Worm (Caenorhabditis elegans) whole organism, L1 larva: ENCODE data around the gene nhx-2.

ENCODE experiments used
- C34B4.2 ChIP-seq: sonication (generic microtip); optimal IDR thresholded peaks from 2 replicates; lab custom pipeline; 2017; ENCODE audit warnings: mild to moderate bottlenecking, missing genetic modification characterization, missing compliant biosample characterization
- Y116A8C.19 ChIP-seq: sonication (generic microtip); optimal IDR thresholded peaks from 2 replicates; lab custom pipeline; 2016; ENCODE audit warnings: missing compliant biosample characterization, missing genetic modification characterization, borderline replicate concordance
- aha-1 ChIP-seq: fragments of 150-350 bp; optimal IDR thresholded peaks from 2 replicates; lab custom pipeline; 2014; ENCODE audit warnings: missing biosample characterization, missing genetic modification characterization
- aly-2 ChIP-seq: fragments of 150-350 bp; optimal IDR thresholded peaks from 2 replicates; lab custom pipeline; 2014; ENCODE audit warnings: missing biosample characterization, missing genetic modification characterization
- ama-1 ChIP-seq: fragments of 150-350 bp; optimal IDR thresholded peaks from 2 replicates; lab custom pipeline; 2014
- blmp-1 ChIP-seq: fragments of 150-350 bp; optimal IDR thresholded peaks from 2 replicates; lab custom pipeline; 2014; ENCODE audit warnings: missing biosample characterization, missing genetic modification characterization
- ceh-63 ChIP-seq: fragments of 200-800 bp; sonication (Bioruptor generic); optimal IDR thresholded peaks from 2 replicates; lab custom pipeline; 2018; ENCODE audit warnings: mild to moderate bottlenecking, missing genetic modification characterization, missing compliant biosample characterization
- ceh-8 ChIP-seq: fragments of 200-800 bp; sonication (Bioruptor generic); optimal IDR thresholded peaks from 2 replicates; lab custom pipeline; 2018; ENCODE audit warnings: mild to moderate bottlenecking, missing genetic modification characterization, moderate library complexity, missing compliant biosample characterization
- ceh-82 ChIP-seq, 3 experiments: fragments of 150-350 bp in 1 of 3; sonication (generic microtip) in 2 of 3; optimal IDR thresholded peaks; 2 replicates each; lab custom pipeline; 2014 to 2017; ENCODE audit warnings: missing biosample characterization in 3 of 3, missing genetic modification characterization in 3 of 3
- ceh-88 ChIP-seq: fragments of 200-800 bp; sonication (Bioruptor generic); IDR thresholded peaks from 2 replicates; pipeline ENCODE4 v1.3.6; 2022; ENCODE audit warnings: missing genetic modification characterization, missing compliant biosample characterization
- ceh-90 ChIP-seq: sonication (generic microtip); optimal IDR thresholded peaks from 2 replicates; lab custom pipeline; 2016; ENCODE audit warnings: missing genetic modification characterization, missing compliant biosample characterization
- dsc-1 ChIP-seq: sonication (generic microtip); optimal IDR thresholded peaks from 2 replicates; lab custom pipeline; 2016; ENCODE audit warnings: mild to moderate bottlenecking, missing genetic modification characterization, missing compliant biosample characterization
- egl-27 ChIP-seq, 2 experiments: fragments of 150-350 bp in 1 of 2; sonication (generic microtip); optimal IDR thresholded peaks; 3 replicates each; lab custom pipeline; 2017 to 2018; ENCODE audit warnings: missing biosample characterization in 2 of 2, missing genetic modification characterization in 2 of 2, missing genetic modification reagents in 2 of 2
- elt-3 ChIP-seq, 6 experiments: fragments of 150-350 bp in 1 of 6; sonication (generic microtip); optimal IDR thresholded peaks; 2 replicates each; lab custom pipeline; 2017 to 2018; ENCODE audit warnings: missing biosample characterization in 6 of 6, missing genetic modification characterization in 6 of 6, inconsistent platforms in 1 of 6
- ets-5 ChIP-seq: fragments of 200-800 bp; sonication (Bioruptor generic); IDR thresholded peaks from 2 replicates; pipeline ENCODE4 v1.3.6; 2022; ENCODE audit warnings: missing genetic modification characterization, missing compliant biosample characterization
- fkh-10 ChIP-seq: sonication (generic microtip); optimal IDR thresholded peaks from 2 replicates; lab custom pipeline; 2017; ENCODE audit warnings: missing biosample characterization, missing genetic modification reagents, missing genetic modification characterization
- fos-1 ChIP-seq: fragments of 150-350 bp; optimal IDR thresholded peaks from 2 replicates; lab custom pipeline; 2014; ENCODE audit warnings: missing biosample characterization, missing genetic modification characterization
- grh-1 ChIP-seq: fragments of 200-800 bp; sonication (Bioruptor generic); IDR thresholded peaks from 2 replicates; pipeline ENCODE4 v1.3.6; 2022; ENCODE audit warnings: missing genetic modification reagents, missing genetic modification characterization, missing compliant biosample characterization
- hlh-17 ChIP-seq: fragments of 200-800 bp; sonication (Bioruptor generic); optimal IDR thresholded peaks from 2 replicates; lab custom pipeline; 2018; ENCODE audit warnings: missing genetic modification characterization, mild to moderate bottlenecking, missing compliant biosample characterization, moderate library complexity, borderline replicate concordance
- hpl-2 ChIP-seq: fragments of 150-350 bp; optimal IDR thresholded peaks from 2 replicates; lab custom pipeline; 2014; ENCODE audit warnings: missing biosample characterization, missing genetic modification reagents, missing genetic modification characterization
- isw-1 ChIP-seq: fragments of 200-800 bp; sonication (Bioruptor generic); IDR thresholded peaks from 2 replicates; pipeline ENCODE4 v1.3.6; 2022; ENCODE audit warnings: missing genetic modification characterization, missing compliant biosample characterization
- jun-1 ChIP-seq: fragments of 150-350 bp; optimal IDR thresholded peaks from 2 replicates; lab custom pipeline; 2014; ENCODE audit warnings: missing biosample characterization, missing genetic modification reagents, missing genetic modification characterization
- lin-13 ChIP-seq: fragments of 150-350 bp; optimal IDR thresholded peaks from 2 replicates; lab custom pipeline; 2014; ENCODE audit warnings: missing biosample characterization, missing genetic modification reagents, missing genetic modification characterization
- lin-14 ChIP-seq: fragments of 200-800 bp; sonication (Bioruptor generic); optimal IDR thresholded peaks from 2 replicates; lab custom pipeline; 2018; ENCODE audit warnings: mild to moderate bottlenecking, missing genetic modification characterization, moderate library complexity, missing compliant biosample characterization
- lin-15B ChIP-seq: fragments of 150-350 bp; sonication (generic microtip); optimal IDR thresholded peaks from 3 replicates; lab custom pipeline; 2014; ENCODE audit warnings: missing biosample characterization, missing genetic modification characterization
- lin-39 ChIP-seq: fragments of 150-350 bp; optimal IDR thresholded peaks from 2 replicates; lab custom pipeline; 2014; ENCODE audit warnings: missing biosample characterization, missing genetic modification reagents, missing genetic modification characterization
- lir-3 ChIP-seq: sonication (generic microtip); optimal IDR thresholded peaks from 2 replicates; lab custom pipeline; 2016; ENCODE audit warnings: mild to moderate bottlenecking, missing genetic modification characterization, moderate library complexity, missing compliant biosample characterization; ENCODE audit not compliant: poor library complexity
- lsy-2 ChIP-seq, 2 experiments: fragments of 150-350 bp; optimal IDR thresholded peaks; 2 replicates each; lab custom pipeline; 2014; ENCODE audit warnings: missing biosample characterization in 2 of 2, missing genetic modification characterization in 2 of 2
- mdl-1 ChIP-seq, 2 experiments: fragments of 150-350 bp; optimal IDR thresholded peaks; 2 replicates each; lab custom pipeline; 2014 to 2017; ENCODE audit warnings: missing biosample characterization in 2 of 2, missing genetic modification characterization in 2 of 2, inconsistent platforms in 1 of 2
- mef-2 ChIP-seq: fragments of 150-350 bp; optimal IDR thresholded peaks from 2 replicates; lab custom pipeline; 2014; ENCODE audit warnings: missing biosample characterization, missing genetic modification characterization
- mep-1 ChIP-seq: fragments of 150-350 bp; optimal IDR thresholded peaks from 2 replicates; lab custom pipeline; 2014; ENCODE audit warnings: missing biosample characterization, missing genetic modification characterization
- nhr-11 ChIP-seq: fragments of 150-350 bp; optimal IDR thresholded peaks from 2 replicates; lab custom pipeline; 2014; ENCODE audit warnings: missing biosample characterization, missing genetic modification characterization
- nhr-12 ChIP-seq: sonication (generic microtip); optimal IDR thresholded peaks from 2 replicates; lab custom pipeline; 2017; ENCODE audit warnings: missing biosample characterization, missing genetic modification characterization
- nhr-19 ChIP-seq: fragments of 200-800 bp; sonication (Bioruptor generic); conservative IDR thresholded peaks from 2 replicates; pipeline ENCODE4 v1.3.6; 2022; ENCODE audit warnings: missing genetic modification characterization, missing compliant biosample characterization
- nhr-20 ChIP-seq: sonication (generic microtip); optimal IDR thresholded peaks from 2 replicates; lab custom pipeline; 2016; ENCODE audit warnings: mild to moderate bottlenecking, missing genetic modification characterization, missing compliant biosample characterization
- nhr-237 ChIP-seq: fragments of 150-350 bp; optimal IDR thresholded peaks from 2 replicates; lab custom pipeline; 2014; ENCODE audit warnings: missing biosample characterization, missing genetic modification characterization
- nhr-71 ChIP-seq: sonication (generic microtip); optimal IDR thresholded peaks from 2 replicates; lab custom pipeline; 2016; ENCODE audit warnings: mild to moderate bottlenecking, missing genetic modification characterization, moderate library complexity, missing compliant biosample characterization
- nhr-76 ChIP-seq: sonication (generic microtip); optimal IDR thresholded peaks from 2 replicates; lab custom pipeline; 2017; ENCODE audit warnings: missing biosample characterization, missing genetic modification characterization
- nhr-84 ChIP-seq: sonication (generic microtip); optimal IDR thresholded peaks from 2 replicates; lab custom pipeline; 2017; ENCODE audit warnings: missing biosample characterization, missing genetic modification characterization
- nhr-85 ChIP-seq: sonication (generic microtip); peaks from one replicate; lab custom pipeline; 2016; ENCODE audit warnings: missing genetic modification characterization, inconsistent platforms, missing compliant biosample characterization
- pag-3 ChIP-seq: sonication (generic microtip); optimal IDR thresholded peaks from 2 replicates; lab custom pipeline; 2017; ENCODE audit warnings: missing genetic modification characterization, mild to moderate bottlenecking, missing compliant biosample characterization, antibody characterized with exemption, borderline replicate concordance; ENCODE audit not compliant: insufficient read depth
- pqm-1 ChIP-seq: sonication (generic microtip); optimal IDR thresholded peaks from 3 replicates; lab custom pipeline; 2017; ENCODE audit warnings: missing biosample characterization, missing genetic modification characterization
- rnt-1 ChIP-seq: sonication (generic microtip); optimal IDR thresholded peaks from 2 replicates; lab custom pipeline; 2016; ENCODE audit warnings: mild to moderate bottlenecking, missing genetic modification characterization, moderate library complexity, missing compliant biosample characterization
- skn-1 ChIP-seq: fragments of 150-350 bp; optimal IDR thresholded peaks from 2 replicates; lab custom pipeline; 2014; ENCODE audit warnings: missing biosample characterization, missing genetic modification characterization
- sox-4 ChIP-seq: sonication (generic microtip); optimal IDR thresholded peaks from 2 replicates; lab custom pipeline; 2016; ENCODE audit warnings: missing genetic modification characterization, missing compliant biosample characterization
- sptf-1 ChIP-seq: fragments of 150-350 bp; optimal IDR thresholded peaks from 2 replicates; lab custom pipeline; 2014; ENCODE audit warnings: missing biosample characterization, missing genetic modification characterization
- swsn-7 ChIP-seq: sonication (generic microtip); optimal IDR thresholded peaks from 2 replicates; lab custom pipeline; 2016; ENCODE audit warnings: missing genetic modification characterization, missing compliant biosample characterization
- tbx-2 ChIP-seq: sonication (generic microtip); optimal IDR thresholded peaks from 2 replicates; lab custom pipeline; 2016; ENCODE audit warnings: missing genetic modification characterization, missing compliant biosample characterization
- tlp-1 ChIP-seq: fragments of 150-350 bp; optimal IDR thresholded peaks from 2 replicates; lab custom pipeline; 2014; ENCODE audit warnings: missing biosample characterization, missing genetic modification characterization
- unc-130 ChIP-seq: fragments of 150-350 bp; optimal IDR thresholded peaks from 2 replicates; lab custom pipeline; 2017; ENCODE audit warnings: missing biosample characterization, missing genetic modification characterization, inconsistent platforms
- unc-62 ChIP-seq: fragments of 150-350 bp; optimal IDR thresholded peaks from 2 replicates; lab custom pipeline; 2014; ENCODE audit warnings: missing biosample characterization, missing genetic modification reagents, missing genetic modification characterization
- xbp-1 ChIP-seq: sonication (generic microtip); optimal IDR thresholded peaks from 2 replicates; lab custom pipeline; 2016; ENCODE audit warnings: missing genetic modification characterization, missing compliant biosample characterization
- zag-1 ChIP-seq: fragments of 150-350 bp; optimal IDR thresholded peaks from 2 replicates; lab custom pipeline; 2014; ENCODE audit warnings: missing biosample characterization, missing genetic modification characterization
- zip-4 ChIP-seq: fragments of 200-800 bp; sonication (Bioruptor generic); optimal IDR thresholded peaks from 2 replicates; lab custom pipeline; 2018; ENCODE audit warnings: mild to moderate bottlenecking, missing genetic modification characterization, moderate library complexity, missing compliant biosample characterization

Gene nhx-2

ce11 chrII:7708540-7708939, 14.8 kb upstream of the nhx-2 start, which contains the start of gene B0495.9 (continued):
- TF ChIP-seq ceh-90 (no peak), nhr-85 (tag; lab: Kevin White, UChicago) (peak; percentile 56), skn-1 (peak; percentile 51), egl-27 (tag; optimal IDR thresholded peaks at IDR 0.05; lab: Kevin White, UChicago) (no peak), unc-62 (no peak), blmp-1 (tag; lab: Kevin White, UChicago) (peak; percentile 3), ceh-8 (GFP tag; lab: Kevin White, UChicago) (no peak), unc-130 (peak; percentile 17), ets-5 (GFP tag; lab: Robert Waterston, UW) (no peak), nhr-11 (tag; lab: Kevin White, UChicago) (no peak), lin-39 (tag; lab: Kevin White, UChicago) (peak; percentile 31), mdl-1 (tag; optimal IDR thresholded peaks at IDR 0.05; lab: Kevin White, UChicago) (peak in 1 of 2 experiments; percentile 12), nhr-12 (tag; lab: Kevin White, UChicago) (no peak), nhr-84 (tag; lab: Kevin White, UChicago) (no peak), aha-1 (tag; lab: Kevin White, UChicago) (no peak), xbp-1 (peak; percentile 42), mef-2 (tag; lab: Kevin White, UChicago) (no peak), zag-1 (tag; lab: Kevin White, UChicago) (no peak), nhr-237 (no peak), zip-4 (no peak), rnt-1 (tag; lab: Kevin White, UChicago) (peak; percentile 81), lin-15B (tag; lab: Kevin White, UChicago) (no peak), hpl-2 (GFP tag; lab: Kevin White, UChicago) (no peak), C34B4.2 (tag; lab: Kevin White, UChicago) (no peak), jun-1 (tag; lab: Kevin White, UChicago) (no peak), pag-3 (tag; lab: Kevin White, UChicago) (no peak), isw-1 (GFP tag; lab: Robert Waterston, UW) (peak; percentile 31; the same call in 1 of the 2 replicates), swsn-7 (tag; lab: Kevin White, UChicago) (peak; percentile 50), ama-1 (lab: Kevin White, UChicago) (no peak), mep-1 (tag; lab: Kevin White, UChicago) (no peak), nhr-20 (tag; lab: Kevin White, UChicago) (peak; percentile 41), hlh-17 (GFP tag; lab: Kevin White, UChicago) (no peak), Y116A8C.19 (tag; lab: Kevin White, UChicago) (no peak), sox-4 (no peak), fkh-10 (no peak), elt-3 (tag; optimal IDR thresholded peaks at IDR 0.05; lab: Kevin White, UChicago) (peak in 1 of 6 experiments; percentile 14), lsy-2 (tag; optimal IDR thresholded peaks at IDR 0.05; lab: Kevin White, UChicago) (peak; percentile 63 to 64), ceh-88 (GFP tag; lab: Robert Waterston, UW) (no peak), aly-2 (tag; lab: Kevin White, UChicago) (no peak), tlp-1 (tag; lab: Kevin White, UChicago) (no peak), pqm-1 (tag; lab: Kevin White, UChicago) (no peak), sptf-1 (tag; lab: Kevin White, UChicago) (no peak), grh-1 (no peak), lin-13 (GFP tag; lab: Kevin White, UChicago) (no peak), lin-14 (GFP tag; lab: Kevin White, UChicago) (peak; percentile 42), ceh-82 (tag; optimal IDR thresholded peaks at IDR 0.05; lab: Kevin White, UChicago) (peak; percentile 16 to 37 (median 21)), tbx-2 (peak; percentile 1), fos-1 (tag; lab: Kevin White, UChicago) (no peak), nhr-76 (tag; lab: Kevin White, UChicago) (peak; percentile 19), nhr-71 (tag; lab: Kevin White, UChicago) (peak; percentile 61), ceh-63 (GFP tag; lab: Kevin White, UChicago) (no peak), nhr-19 (GFP tag; lab: Robert Waterston, UW) (peak; percentile 48), dsc-1 (tag; lab: Kevin White, UChicago) (peak; percentile 50), lir-3 (tag; lab: Kevin White, UChicago) (peak; percentile 26)
